Worm (Caenorhabditis elegans) whole organism, young adult: ENCODE measurements around the gene Y47D3A.21.
A peak's percentile ranks its signal among the peaks of the same experiment; 100 is the strongest.

Experiments
- B0019.2 ChIP-seq: fragments of 200-800 bp; sonication (Bioruptor generic); conservative IDR thresholded peaks from 2 replicates; pipeline ENCODE4 v1.3.6; 2022; ENCODE audit warnings: missing genetic modification reagents, missing genetic modification characterization, missing compliant biosample characterization
- B0035.1 ChIP-seq: sonication (generic microtip); optimal IDR thresholded peaks from 2 replicates; lab custom pipeline; 2016; ENCODE audit warnings: missing genetic modification characterization, mild to moderate bottlenecking, missing compliant biosample characterization, missing genotype, missing genetic modification reagents
- B0336.3 ChIP-seq: fragments of 200-800 bp; sonication (Bioruptor generic); IDR thresholded peaks from 2 replicates; pipeline ENCODE4 v1.3.6; 2022; ENCODE audit warnings: missing genetic modification characterization, missing compliant biosample characterization
- D2030.7 ChIP-seq: fragments of 200-800 bp; sonication (Bioruptor generic); IDR thresholded peaks from 2 replicates; pipeline ENCODE4 v1.3.6; 2022; ENCODE audit warnings: missing genetic modification reagents, missing genetic modification characterization, missing compliant biosample characterization
- F22D6.2 ChIP-seq: sonication (generic microtip); optimal IDR thresholded peaks from 2 replicates; lab custom pipeline; 2016; ENCODE audit warnings: mild to moderate bottlenecking, missing genetic modification characterization, missing compliant biosample characterization
- F57C9.4 ChIP-seq: sonication (generic microtip); optimal IDR thresholded peaks from 2 replicates; lab custom pipeline; 2017; ENCODE audit warnings: mild to moderate bottlenecking, missing genetic modification characterization, missing compliant biosample characterization
- T26A5.8 ChIP-seq: sonication (generic microtip); optimal IDR thresholded peaks from 2 replicates; lab custom pipeline; 2016; ENCODE audit warnings: missing genetic modification characterization, missing compliant biosample characterization
- Y53F4B.3 ChIP-seq: fragments of 200-800 bp; sonication (Bioruptor generic); IDR thresholded peaks from 2 replicates; pipeline ENCODE4 v1.3.6; 2022; ENCODE audit warnings: missing genetic modification reagents, missing genetic modification characterization, missing compliant biosample characterization
- ama-1 ChIP-seq, 3 experiments: fragments of 150-350 bp in 1 of 3; sonication (generic microtip) in 2 of 3; optimal IDR thresholded peaks; 2 replicates each; lab custom pipeline; 2014 to 2018; ENCODE audit warnings: missing biosample characterization in 2 of 3, missing genetic modification characterization in 2 of 3, missing genetic modification reagents in 2 of 3
- attf-6 ChIP-seq: fragments of 200-800 bp; sonication (Bioruptor generic); IDR thresholded peaks from 2 replicates; pipeline ENCODE4 v1.3.6; 2022; ENCODE audit warnings: missing genetic modification reagents, missing genetic modification characterization, missing compliant biosample characterization
- ccch-3 ChIP-seq: fragments of 200-800 bp; sonication (Bioruptor generic); optimal IDR thresholded peaks from 2 replicates; lab custom pipeline; 2018; ENCODE audit warnings: mild to moderate bottlenecking, missing genetic modification characterization, missing compliant biosample characterization
- cebp-1 ChIP-seq, 2 experiments: fragments of 200-800 bp in 1 of 2; sonication (Bioruptor generic) in 1 of 2; sonication (generic microtip) in 1 of 2; IDR thresholded peaks in 1 of 2; optimal IDR thresholded peaks in 1 of 2; 2 replicates each; pipeline versions ENCODE4 v1.3.6 to Lab custom; 2017 to 2022; ENCODE audit warnings: missing compliant biosample characterization in 2 of 2, missing genetic modification characterization in 2 of 2, mild to moderate bottlenecking in 1 of 2, missing genetic modification reagents in 1 of 2, moderate library complexity in 1 of 2
- cebp-2 ChIP-seq: fragments of 200-800 bp; sonication (Bioruptor generic); IDR thresholded peaks from 2 replicates; pipeline ENCODE4 v1.3.6; 2022; ENCODE audit warnings: missing genetic modification characterization, missing compliant biosample characterization
- ceh-40 ChIP-seq: fragments of 200-800 bp; sonication (Bioruptor generic); IDR thresholded peaks from 2 replicates; pipeline ENCODE4 v1.3.6; 2022; ENCODE audit warnings: missing genetic modification characterization, missing compliant biosample characterization
- ceh-58 ChIP-seq: fragments of 200-800 bp; sonication (Bioruptor generic); IDR thresholded peaks from 2 replicates; pipeline ENCODE4 v1.3.6; 2022; ENCODE audit warnings: missing genetic modification characterization, missing compliant biosample characterization
- ceh-79 ChIP-seq: sonication (generic microtip); optimal IDR thresholded peaks from 2 replicates; lab custom pipeline; 2017; ENCODE audit warnings: mild to moderate bottlenecking, missing genetic modification characterization, missing compliant biosample characterization
- dpff-1 ChIP-seq: sonication (generic microtip); optimal IDR thresholded peaks from 2 replicates; lab custom pipeline; 2017; ENCODE audit warnings: mild to moderate bottlenecking, missing genetic modification characterization, missing compliant biosample characterization
- dpl-1 ChIP-seq: fragments of 150-350 bp; optimal IDR thresholded peaks from 2 replicates; lab custom pipeline; 2014; ENCODE audit warnings: missing biosample characterization, missing genetic modification reagents, missing genetic modification characterization
- efl-1 ChIP-seq: fragments of 150-350 bp; optimal IDR thresholded peaks from 2 replicates; lab custom pipeline; 2014; ENCODE audit warnings: missing biosample characterization, missing genetic modification reagents, missing genetic modification characterization
- egl-18 ChIP-seq: fragments of 200-800 bp; sonication (Bioruptor generic); IDR thresholded peaks from 2 replicates; pipeline ENCODE4 v1.3.6; 2022; ENCODE audit warnings: missing genetic modification reagents, missing genetic modification characterization, missing compliant biosample characterization
- ekl-4 ChIP-seq: fragments of 200-800 bp; sonication (Bioruptor generic); IDR thresholded peaks from 2 replicates; pipeline ENCODE4 v1.3.6; 2022; ENCODE audit warnings: missing genetic modification reagents, missing genetic modification characterization, missing compliant biosample characterization
- hlh-12 ChIP-seq: sonication (generic microtip); optimal IDR thresholded peaks from 2 replicates; lab custom pipeline; 2016; ENCODE audit warnings: missing genetic modification characterization, missing compliant biosample characterization
- hsf-1 ChIP-seq: fragments of 200-800 bp; sonication (Bioruptor generic); IDR thresholded peaks from 2 replicates; pipeline ENCODE4 v1.3.6; 2022; ENCODE audit warnings: missing genetic modification reagents, missing genetic modification characterization, missing compliant biosample characterization
- let-607 ChIP-seq, 2 experiments: fragments of 200-800 bp in 1 of 2; sonication (Bioruptor generic) in 1 of 2; sonication (generic microtip) in 1 of 2; optimal IDR thresholded peaks; 2 replicates each; lab custom pipeline; 2016 to 2018; ENCODE audit warnings: mild to moderate bottlenecking in 2 of 2, missing compliant biosample characterization in 2 of 2, missing genetic modification characterization in 2 of 2, moderate library complexity in 2 of 2, missing genotype in 1 of 2
- lsy-27 ChIP-seq: sonication (generic microtip); optimal IDR thresholded peaks from 2 replicates; lab custom pipeline; 2017; ENCODE audit warnings: missing genetic modification characterization, mild to moderate bottlenecking, missing compliant biosample characterization, antibody characterized with exemption, missing genotype, borderline replicate concordance; ENCODE audit not compliant: insufficient read depth
- madf-3 ChIP-seq: fragments of 200-800 bp; sonication (Bioruptor generic); IDR thresholded peaks from 2 replicates; pipeline ENCODE4 v1.3.6; 2022; ENCODE audit warnings: missing genetic modification reagents, missing genetic modification characterization, missing compliant biosample characterization
- madf-8 ChIP-seq: fragments of 200-800 bp; sonication (Bioruptor generic); conservative IDR thresholded peaks from 2 replicates; pipeline ENCODE4 v1.3.6; 2022; ENCODE audit warnings: missing genetic modification reagents, missing genetic modification characterization, missing compliant biosample characterization
- mcd-1 ChIP-seq: fragments of 200-800 bp; sonication (Bioruptor generic); IDR thresholded peaks from 2 replicates; pipeline ENCODE4 v1.3.6; 2022; ENCODE audit warnings: missing genetic modification reagents, missing genetic modification characterization, missing compliant biosample characterization
- nfya-2 ChIP-seq: fragments of 200-800 bp; sonication (Bioruptor generic); IDR thresholded peaks from 2 replicates; pipeline ENCODE4 v1.3.6; 2022; ENCODE audit warnings: missing genetic modification reagents, missing genetic modification characterization, missing compliant biosample characterization
- nfyb-1 ChIP-seq: fragments of 200-800 bp; sonication (Bioruptor generic); IDR thresholded peaks from 2 replicates; pipeline ENCODE4 v1.3.6; 2022; ENCODE audit warnings: missing genetic modification reagents, missing genetic modification characterization, missing compliant biosample characterization
- nhr-120 ChIP-seq: fragments of 200-800 bp; sonication (Bioruptor generic); IDR thresholded peaks from 2 replicates; pipeline ENCODE4 v1.3.6; 2022; ENCODE audit warnings: missing genetic modification characterization, missing compliant biosample characterization
- nhr-80 ChIP-seq: sonication (generic microtip); optimal IDR thresholded peaks from 2 replicates; lab custom pipeline; 2016; ENCODE audit warnings: missing genetic modification characterization, missing compliant biosample characterization
- nhr-90 ChIP-seq: sonication (generic microtip); optimal IDR thresholded peaks from 2 replicates; lab custom pipeline; 2016; ENCODE audit warnings: missing genotype, mild to moderate bottlenecking, missing genetic modification characterization, missing compliant biosample characterization
- rcor-1 ChIP-seq: fragments of 200-800 bp; sonication (Bioruptor generic); IDR thresholded peaks from 2 replicates; pipeline ENCODE4 v1.3.6; 2022; ENCODE audit warnings: missing genetic modification reagents, missing genetic modification characterization, missing compliant biosample characterization
- rec-8 ChIP-seq, 2 experiments: sonication (generic microtip); optimal IDR thresholded peaks; 2 replicates each; lab custom pipeline; 2016; ENCODE audit warnings: mild to moderate bottlenecking in 2 of 2, missing genetic modification characterization in 2 of 2, missing genetic modification reagents in 2 of 2, missing genotype in 2 of 2, missing biosample characterization in 1 of 2, missing compliant biosample characterization in 1 of 2, moderate library complexity in 1 of 2
- repo-1 ChIP-seq: sonication (generic microtip); optimal IDR thresholded peaks from 2 replicates; lab custom pipeline; 2017; ENCODE audit warnings: mild to moderate bottlenecking, missing genetic modification characterization, missing compliant biosample characterization
- snpc-1.1 ChIP-seq: sonication (generic microtip); optimal IDR thresholded peaks from 2 replicates; lab custom pipeline; 2017; ENCODE audit warnings: missing genetic modification characterization, mild to moderate bottlenecking, missing compliant biosample characterization, antibody characterized with exemption, moderate library complexity, missing genotype, missing genetic modification reagents; ENCODE audit not compliant: insufficient read depth
- zfh-2 ChIP-seq: fragments of 200-800 bp; sonication (Bioruptor generic); conservative IDR thresholded peaks from 2 replicates; pipeline ENCODE4 v1.3.6; 2022; ENCODE audit warnings: missing genetic modification reagents, missing genetic modification characterization, missing compliant biosample characterization
- ztf-28 ChIP-seq: fragments of 200-800 bp; sonication (Bioruptor generic); IDR thresholded peaks from 2 replicates; pipeline ENCODE4 v1.3.6; 2022; ENCODE audit warnings: missing genetic modification reagents, missing genetic modification characterization, missing compliant biosample characterization

Gene Y47D3A.21

ce11 chrIII:11248897-11249296, 29.8 kb downstream of the Y47D3A.21 start:
- TF ChIP-seq nhr-80 (tag; lab: Kevin White, UChicago) (no peak), ceh-40 (0 out of 2 replicates have a peak, but pooled peaks have one; percentile 28), let-607 (tag; optimal IDR thresholded peaks at IDR 0.05; lab: Kevin White, UChicago) (no peak), B0019.2 (GFP tag; lab: Robert Waterston, UW) (no peak)

ce11 chrIII:11246588-11246987, 32.1 kb downstream of the Y47D3A.21 start:
- TF ChIP-seq mcd-1 (no peak), ceh-79 (tag; lab: Kevin White, UChicago) (peak; percentile 26), ceh-58 (GFP tag; lab: Robert Waterston, UW) (0 out of 2 replicates have a peak, but pooled peaks have one; percentile 63), zfh-2 (no peak), efl-1 (GFP tag; lab: Kevin White, UChicago) (no peak), lsy-27 (no peak), D2030.7 (GFP tag; lab: Robert Waterston, UW) (no peak), ama-1 (optimal IDR thresholded peaks at IDR 0.05; lab: Kevin White, UChicago) (no peak), ama-1 (GFP tag; optimal IDR thresholded peaks at IDR 0.05; lab: Kevin White, UChicago) (no peak), rec-8 (tag; optimal IDR thresholded peaks at IDR 0.05; lab: Kevin White, UChicago) (no peak), nhr-90 (tag; lab: Kevin White, UChicago) (no peak), T26A5.8 (no peak), dpl-1 (GFP tag; lab: Kevin White, UChicago) (no peak), hlh-12 (tag; lab: Kevin White, UChicago) (no peak), ztf-28 (GFP tag; lab: Robert Waterston, UW) (no peak), repo-1 (tag; lab: Kevin White, UChicago) (no peak), ccch-3 (GFP tag; lab: Kevin White, UChicago) (no peak), cebp-2 (GFP tag; lab: Robert Waterston, UW) (no peak), Y53F4B.3 (no peak), B0336.3 (GFP tag; lab: Robert Waterston, UW) (peak; percentile 86), egl-18 (GFP tag; lab: Robert Waterston, UW) (no peak), nfyb-1 (no peak), cebp-1 (GFP tag; IDR thresholded peaks at IDR 0.05; lab: Robert Waterston, UW) (no peak), cebp-1 (tag; optimal IDR thresholded peaks at IDR 0.05; lab: Kevin White, UChicago) (peak; percentile 38), ekl-4 (GFP tag; lab: Robert Waterston, UW) (0 out of 2 replicates have a peak, but pooled peaks have one; percentile 22), B0035.1 (tag; lab: Kevin White, UChicago) (no peak), F22D6.2 (tag; lab: Kevin White, UChicago) (no peak), rcor-1 (GFP tag; lab: Robert Waterston, UW) (no peak), attf-6 (no peak), nhr-120 (GFP tag; lab: Robert Waterston, UW) (no peak), nfya-2 (GFP tag; lab: Robert Waterston, UW) (no peak), hsf-1 (no peak), dpff-1 (tag; lab: Kevin White, UChicago) (no peak), F57C9.4 (no peak), madf-3 (GFP tag; lab: Robert Waterston, UW) (no peak), madf-8 (GFP tag; lab: Robert Waterston, UW) (no peak), ceh-40 (no peak), snpc-1.1 (tag; lab: Kevin White, UChicago) (no peak)
- TF ChIP-seq, all 124 proteins: peak for 5
